Worm (Caenorhabditis elegans): ENCODE results near the gene sgca-1.
A peak's percentile ranks its signal among the peaks of the same experiment; 100 is the strongest.

The sgca-1 gene

DNA sequence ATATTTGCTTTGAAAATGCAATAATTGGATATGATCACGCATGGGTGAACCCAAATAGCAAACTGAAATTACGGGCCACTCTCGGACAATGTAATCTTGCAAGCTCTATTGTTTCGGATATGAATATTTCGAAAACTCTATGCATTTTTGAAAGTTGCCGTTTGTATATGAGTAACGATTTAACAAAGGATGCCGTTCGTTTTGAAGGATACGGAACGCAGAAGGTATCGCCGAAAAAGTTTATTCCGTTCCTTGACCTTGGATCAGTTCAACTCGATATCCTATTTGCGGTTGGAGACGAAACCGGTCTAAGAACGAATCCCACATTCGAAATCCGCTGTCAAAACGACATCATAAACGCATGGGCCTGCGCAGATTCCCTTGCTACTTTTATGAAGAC is 23.7 kb upstream of the sgca-1 start:
- TF ChIP-seq hmbx-1 (tag; optimal IDR thresholded peaks at IDR 0.05) (no peak), ama-1 (optimal IDR thresholded peaks at IDR 0.05) (no peak), hnd-1 (tag; optimal IDR thresholded peaks at IDR 0.05) (no peak), tra-4 (tag; optimal IDR thresholded peaks at IDR 0.05) (no peak), pes-1 (GFP tag; IDR thresholded peaks at IDR 0.05) (no peak), flt-1 (GFP tag; IDR thresholded peaks at IDR 0.05) (no peak), F13C5.2 (tag; optimal IDR thresholded peaks at IDR 0.05) (no peak), scrt-1 (GFP tag; IDR thresholded peaks at IDR 0.05) (no peak), tbx-37 (GFP tag; conservative IDR thresholded peaks at IDR 0.05) (no peak), B0310.2 (tag; optimal IDR thresholded peaks at IDR 0.05) (no peak), ets-7 (tag; optimal IDR thresholded peaks at IDR 0.05) (no peak), hmg-4 (GFP tag; optimal IDR thresholded peaks at IDR 0.05) (no peak), sea-1 (GFP tag; conservative IDR thresholded peaks at IDR 0.05) (no peak), ceh-36 (tag; optimal IDR thresholded peaks at IDR 0.05) (no peak), tbx-11 (GFP tag; IDR thresholded peaks at IDR 0.05) (no peak), aly-1 (tag; optimal IDR thresholded peaks at IDR 0.05) (no peak), ceh-13 (GFP tag; optimal IDR thresholded peaks at IDR 0.05) (no peak)

DNA sequence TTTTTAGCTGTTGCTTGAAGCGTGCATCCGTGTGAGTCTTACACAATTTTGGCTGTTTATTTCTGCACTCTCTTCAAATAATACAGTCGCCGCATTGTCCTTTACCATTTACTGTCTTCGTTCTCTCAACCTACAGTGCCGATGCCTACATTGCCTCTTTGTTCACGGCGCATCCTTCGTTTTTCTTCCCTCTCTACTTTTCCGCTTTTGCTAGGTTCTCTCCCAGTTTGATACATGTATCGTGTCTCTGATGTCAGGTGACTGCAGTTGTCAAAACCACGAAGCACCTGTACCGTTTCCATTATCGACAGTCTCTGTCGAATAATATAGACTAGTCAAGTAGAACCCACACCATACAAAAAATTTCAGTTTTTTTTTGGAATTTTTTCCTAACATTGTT is 19.3 kb upstream of the sgca-1 start:
- TF ChIP-seq scrt-1 (GFP tag; IDR thresholded peaks at IDR 0.05) (no peak), ceh-36 (tag; optimal IDR thresholded peaks at IDR 0.05) (no peak), ets-7 (tag; optimal IDR thresholded peaks at IDR 0.05) (no peak), ama-1 (optimal IDR thresholded peaks at IDR 0.05) (no peak), aly-1 (tag; optimal IDR thresholded peaks at IDR 0.05) (no peak), ceh-13 (GFP tag; optimal IDR thresholded peaks at IDR 0.05) (no peak), tra-4 (tag; optimal IDR thresholded peaks at IDR 0.05) (no peak), F13C5.2 (tag; optimal IDR thresholded peaks at IDR 0.05) (no peak), tbx-11 (GFP tag; IDR thresholded peaks at IDR 0.05) (no peak), flt-1 (GFP tag; IDR thresholded peaks at IDR 0.05) (no peak), sea-1 (GFP tag; conservative IDR thresholded peaks at IDR 0.05) (no peak), pes-1 (GFP tag; IDR thresholded peaks at IDR 0.05) (no peak), hmg-4 (GFP tag; optimal IDR thresholded peaks at IDR 0.05) (no peak), tbx-37 (GFP tag; conservative IDR thresholded peaks at IDR 0.05) (no peak), hmbx-1 (tag; optimal IDR thresholded peaks at IDR 0.05) (no peak)

DNA sequence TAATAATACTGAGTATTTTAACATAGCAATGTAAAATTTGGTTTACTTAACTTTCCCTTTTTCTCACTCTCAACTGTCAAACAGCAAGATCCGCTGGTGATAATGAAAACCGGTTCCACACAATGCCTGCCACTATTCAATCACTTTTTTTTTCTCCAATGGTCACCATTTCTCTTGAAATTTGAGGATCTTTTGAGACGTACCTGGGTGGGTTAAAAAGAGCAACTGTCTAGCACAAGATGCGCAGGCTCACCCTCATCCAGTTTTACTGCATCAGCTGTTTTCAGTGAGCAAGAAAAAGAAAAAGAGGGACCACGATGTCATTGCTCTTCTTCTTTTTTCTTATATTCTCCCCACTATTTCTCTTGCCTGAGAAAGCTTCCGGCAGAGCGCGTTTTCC is 18.9 kb upstream of the sgca-1 start:
- TF ChIP-seq pes-1 (GFP tag; IDR thresholded peaks at IDR 0.05) (no peak), F13C5.2 (tag; optimal IDR thresholded peaks at IDR 0.05) (no peak), ceh-36 (tag; optimal IDR thresholded peaks at IDR 0.05) (no peak), hmbx-1 (tag; optimal IDR thresholded peaks at IDR 0.05) (no peak), ama-1 (optimal IDR thresholded peaks at IDR 0.05) (no peak), ceh-13 (GFP tag; optimal IDR thresholded peaks at IDR 0.05) (no peak), sea-1 (GFP tag; conservative IDR thresholded peaks at IDR 0.05) (no peak), scrt-1 (GFP tag; IDR thresholded peaks at IDR 0.05) (no peak), ets-7 (tag; optimal IDR thresholded peaks at IDR 0.05) (no peak), B0310.2 (tag; optimal IDR thresholded peaks at IDR 0.05) (no peak), flt-1 (GFP tag; IDR thresholded peaks at IDR 0.05) (no peak), tbx-37 (GFP tag; conservative IDR thresholded peaks at IDR 0.05) (no peak), tbx-11 (GFP tag; IDR thresholded peaks at IDR 0.05) (no peak), hnd-1 (tag; optimal IDR thresholded peaks at IDR 0.05) (no peak), hmg-4 (GFP tag; optimal IDR thresholded peaks at IDR 0.05) (no peak), tra-4 (tag; optimal IDR thresholded peaks at IDR 0.05) (no peak), aly-1 (tag; optimal IDR thresholded peaks at IDR 0.05) (no peak)

DNA sequence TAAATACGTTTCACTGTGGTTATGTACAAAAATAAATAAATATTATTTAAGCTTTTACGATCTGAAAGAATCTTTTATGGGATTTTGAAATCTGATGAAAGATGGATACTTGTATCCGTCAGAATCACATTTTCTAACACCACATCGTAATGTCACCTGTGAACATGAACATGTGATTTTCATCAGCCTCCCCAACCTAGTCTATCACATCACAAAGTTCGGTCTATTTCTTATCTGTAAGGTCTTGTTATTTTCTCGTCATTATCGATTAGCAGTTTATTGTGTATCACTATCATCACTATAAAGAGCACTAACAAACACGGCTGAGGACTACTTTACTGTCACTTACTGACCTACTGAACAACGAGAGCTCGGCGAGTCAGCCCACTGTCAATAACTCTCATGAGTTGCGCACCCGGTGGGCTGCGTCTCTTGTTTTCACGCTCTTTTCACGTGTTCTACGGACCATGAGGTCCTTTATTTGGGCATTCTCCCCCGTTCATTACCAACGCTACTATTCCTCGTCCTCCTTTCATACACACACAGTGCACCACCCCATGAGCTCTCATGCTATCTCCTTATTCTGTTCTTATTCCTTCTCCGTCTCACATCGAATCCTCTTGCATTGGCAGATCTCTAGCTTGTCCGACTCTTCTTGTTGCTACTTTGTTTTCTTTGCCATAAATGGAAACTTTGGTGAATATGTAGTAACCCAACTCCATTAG is 18.0 kb upstream of the sgca-1 start:
- TF ChIP-seq tra-4 (tag; optimal IDR thresholded peaks at IDR 0.05) (no peak), hmg-4 (GFP tag; optimal IDR thresholded peaks at IDR 0.05) (peak; percentile 56), F13C5.2 (tag; optimal IDR thresholded peaks at IDR 0.05) (peak; percentile 25)

DNA sequence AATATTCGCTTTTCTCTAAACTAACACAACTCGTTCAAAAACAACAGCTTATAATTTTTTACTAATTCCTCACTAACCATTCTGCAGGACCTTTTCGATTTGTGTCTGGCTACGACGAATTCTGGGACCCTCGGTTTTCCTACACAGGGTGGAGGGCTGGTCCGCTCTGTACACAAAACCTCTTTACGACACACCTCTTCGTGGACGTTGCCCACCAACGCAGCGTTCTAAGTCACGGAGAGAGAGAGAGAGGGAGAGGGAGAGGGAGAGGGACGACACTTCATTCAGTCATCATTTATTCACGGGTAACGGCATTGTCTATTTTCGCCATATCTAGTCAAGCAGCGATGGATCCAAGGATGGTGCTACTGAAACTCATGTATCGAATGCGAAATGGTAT is 17.1 kb upstream of the sgca-1 start, which contains the start of gene atg-2:
Gene atg-2, plus strand, starts transcription at position 301 of the 400 bp plus-strand sequence.
- TF ChIP-seq hmg-4 (GFP tag; optimal IDR thresholded peaks at IDR 0.05) = peak; percentile 62
- no peak for TF ChIP-seq tbx-11 (GFP tag; IDR thresholded peaks at IDR 0.05)

DNA sequence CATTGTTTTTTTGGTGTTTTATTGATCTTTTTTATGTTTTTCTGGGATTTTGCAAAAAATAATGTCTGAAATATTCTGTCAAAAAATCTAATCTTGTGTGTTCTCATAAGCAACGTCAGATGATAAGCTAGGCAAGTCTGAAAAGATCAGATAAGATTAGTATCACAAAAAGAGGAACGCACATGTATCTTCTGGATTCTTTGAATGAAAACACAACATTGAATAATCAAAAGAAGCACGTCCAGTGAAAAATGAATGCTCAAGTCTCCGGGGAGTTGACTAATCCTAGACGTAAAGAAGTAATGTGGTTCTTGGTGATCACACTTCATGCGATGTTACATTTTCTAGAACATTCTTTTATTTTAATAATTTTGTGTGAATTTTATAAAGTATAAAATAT is 16.1 kb upstream of the sgca-1 start:
- TF ChIP-seq tbx-11 (GFP tag; IDR thresholded peaks at IDR 0.05) = no peak
- no peak for TF ChIP-seq ama-1 (optimal IDR thresholded peaks at IDR 0.05)

DNA sequence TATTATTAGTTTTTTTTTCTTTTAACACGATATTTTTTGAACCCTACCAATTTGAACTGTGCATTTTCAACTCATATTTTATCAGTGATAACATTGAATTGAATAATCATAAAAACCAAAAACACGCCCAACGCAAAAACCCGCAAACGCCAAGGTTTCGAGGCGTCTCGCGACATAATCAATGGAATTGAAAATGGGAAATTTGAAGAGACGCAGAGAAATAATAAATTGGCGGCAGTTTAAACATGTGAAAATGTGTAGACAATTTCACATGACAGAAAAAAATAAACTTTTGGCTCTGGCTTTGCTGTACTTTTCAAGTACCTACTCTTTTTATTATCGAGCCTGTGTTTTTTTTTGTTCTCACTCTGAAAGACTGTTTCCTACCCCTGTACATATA is 15.5 kb upstream of the sgca-1 start:
- TF ChIP-seq sea-1 (GFP tag; conservative IDR thresholded peaks at IDR 0.05) (no peak), ets-7 (tag; optimal IDR thresholded peaks at IDR 0.05) (no peak), flt-1 (GFP tag; IDR thresholded peaks at IDR 0.05) (no peak), ama-1 (optimal IDR thresholded peaks at IDR 0.05) (no peak), ceh-36 (tag; optimal IDR thresholded peaks at IDR 0.05) (no peak), ceh-13 (GFP tag; optimal IDR thresholded peaks at IDR 0.05) (no peak), tbx-37 (GFP tag; conservative IDR thresholded peaks at IDR 0.05) (no peak), tbx-11 (GFP tag; IDR thresholded peaks at IDR 0.05) (no peak), hmg-4 (GFP tag; optimal IDR thresholded peaks at IDR 0.05) (no peak), B0310.2 (tag; optimal IDR thresholded peaks at IDR 0.05) (no peak), hnd-1 (tag; optimal IDR thresholded peaks at IDR 0.05) (no peak), aly-1 (tag; optimal IDR thresholded peaks at IDR 0.05) (no peak), hmbx-1 (tag; optimal IDR thresholded peaks at IDR 0.05) (no peak), F13C5.2 (tag; optimal IDR thresholded peaks at IDR 0.05) (no peak), scrt-1 (GFP tag; IDR thresholded peaks at IDR 0.05) (no peak), pes-1 (GFP tag; IDR thresholded peaks at IDR 0.05) (no peak), tra-4 (tag; optimal IDR thresholded peaks at IDR 0.05) (no peak)

DNA sequence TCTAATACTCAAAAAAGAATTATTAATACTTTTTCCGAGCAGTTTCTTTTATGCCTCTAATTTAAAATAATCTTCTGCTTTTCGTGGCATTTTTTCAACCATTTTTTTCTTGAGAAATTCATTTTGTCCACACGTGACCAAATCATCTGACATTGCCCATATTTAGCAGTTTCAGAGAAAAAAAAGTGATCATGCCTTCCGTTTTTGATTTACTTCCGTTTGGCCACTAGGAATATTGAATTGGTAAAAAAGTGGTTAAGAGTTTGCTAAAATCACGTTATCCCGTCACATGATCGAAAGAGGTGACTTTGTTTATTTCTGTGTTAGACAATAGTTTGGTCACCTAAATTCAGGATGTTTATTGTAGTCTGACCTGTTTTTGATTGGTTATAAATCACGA is 15.1 kb upstream of the sgca-1 start:
- no peak for TF ChIP-seq sea-1 (GFP tag; conservative IDR thresholded peaks at IDR 0.05)
- no peak for TF ChIP-seq tra-4 (tag; optimal IDR thresholded peaks at IDR 0.05)
- no peak for TF ChIP-seq tbx-11 (GFP tag; IDR thresholded peaks at IDR 0.05)
